Fruit fly (Drosophila melanogaster) whole organism: ENCODE results near the gene CG32163.

Experiments
- CG8478 ChIP-seq: fragments of >200 bp; optimal IDR thresholded peaks from 2 replicates; lab custom pipeline; 2018; ENCODE audit warnings: inconsistent platforms
- Dll ChIP-seq: fragments of >200 bp; optimal IDR thresholded peaks from 2 replicates; lab custom pipeline; 2017
- EcR ChIP-seq, 2 experiments: fragments of >200 bp; optimal IDR thresholded peaks; 2 replicates each; lab custom pipeline; 2017; ENCODE audit warnings: missing biosample characterization in 2 of 2, missing genetic modification characterization in 2 of 2, missing genetic modification reagents in 2 of 2
- pan ChIP-seq: fragments of >200 bp; optimal IDR thresholded peaks from 2 replicates; lab custom pipeline; 2017
- psq ChIP-seq: fragments of >200 bp; optimal IDR thresholded peaks from 2 replicates; lab custom pipeline; 2017
- usp ChIP-seq: fragments of >200 bp; optimal IDR thresholded peaks from 2 replicates; lab custom pipeline; 2017; ENCODE audit warnings: missing biosample characterization, missing genetic modification characterization, mixed read lengths

CG32163 gene

DNA sequence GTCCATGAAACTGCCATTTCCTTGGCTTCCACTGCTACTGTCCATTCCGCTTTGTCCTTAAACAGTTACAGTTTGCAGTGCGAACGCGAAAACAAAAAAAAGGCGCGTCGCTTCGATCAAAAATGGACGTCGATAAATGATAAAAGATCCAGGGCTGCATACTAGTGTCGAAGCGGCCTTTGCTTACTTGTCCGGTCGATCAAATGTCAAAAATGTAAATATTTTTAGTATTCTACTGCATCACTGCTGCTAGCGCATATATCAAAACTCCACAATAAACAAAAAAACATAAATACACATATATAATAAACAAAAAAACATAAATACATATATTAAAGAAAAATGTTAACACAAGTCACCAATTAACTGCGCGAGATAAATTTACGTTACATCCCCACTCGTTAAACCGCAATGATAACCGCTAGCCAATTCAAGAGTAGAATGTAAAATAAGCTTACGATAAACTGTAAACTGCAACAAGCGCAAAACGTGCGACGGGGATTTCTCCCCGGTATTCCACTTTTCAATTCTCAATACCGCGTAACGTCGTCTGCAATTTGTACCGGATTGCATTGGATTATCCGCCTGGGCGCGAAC, 8.1 kb downstream of the CG32163 start, which contains the start of the genes spd-2 and Apl:
Gene spd-2 (minus strand): TSS at position 93 of the 597 bp plus-strand sequence.
Gene Apl (plus strand): TSS at position 260 of the 597 bp plus-strand sequence.
- TF ChIP-seq Dll (lab: Kevin White, UChicago) (no peak), pan (lab: Kevin White, UChicago) (no peak), psq (no peak), EcR (GFP tag; optimal IDR thresholded peaks at IDR 0.05; lab: Kevin White, UChicago) (no peak)

DNA sequence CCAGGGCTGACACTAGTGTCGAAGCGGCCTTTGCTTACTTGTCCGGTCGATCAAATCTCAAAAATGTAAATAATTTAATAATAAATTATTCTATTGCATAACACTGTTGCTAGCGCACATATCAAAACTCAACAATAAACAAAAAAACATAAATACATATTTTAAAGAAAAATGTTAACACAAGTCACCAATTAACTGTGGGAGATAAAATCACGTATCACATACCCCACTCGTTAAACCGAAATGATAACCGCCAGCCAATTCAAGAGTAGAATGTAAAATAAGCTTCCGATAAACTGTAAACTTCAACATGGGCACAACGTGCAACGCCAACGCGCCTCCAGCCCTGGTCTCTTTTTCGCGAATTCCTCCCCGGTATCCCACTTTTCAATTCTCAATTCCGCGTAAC, 15.8 kb downstream of the CG32163 start, which contains the start of gene Arts:
Gene Arts (plus strand): TSS at position 116 of the 409 bp plus-strand sequence.
- TF ChIP-seq Dll (lab: Kevin White, UChicago): no peak
- no peak for TF ChIP-seq CG8478 (lab: Kevin White, UChicago)
- TF ChIP-seq usp: no peak
- TF ChIP-seq psq: no peak
- TF ChIP-seq pan (lab: Kevin White, UChicago): no peak
- TF ChIP-seq EcR (GFP tag; optimal IDR thresholded peaks at IDR 0.05; lab: Kevin White, UChicago): no peak

DNA sequence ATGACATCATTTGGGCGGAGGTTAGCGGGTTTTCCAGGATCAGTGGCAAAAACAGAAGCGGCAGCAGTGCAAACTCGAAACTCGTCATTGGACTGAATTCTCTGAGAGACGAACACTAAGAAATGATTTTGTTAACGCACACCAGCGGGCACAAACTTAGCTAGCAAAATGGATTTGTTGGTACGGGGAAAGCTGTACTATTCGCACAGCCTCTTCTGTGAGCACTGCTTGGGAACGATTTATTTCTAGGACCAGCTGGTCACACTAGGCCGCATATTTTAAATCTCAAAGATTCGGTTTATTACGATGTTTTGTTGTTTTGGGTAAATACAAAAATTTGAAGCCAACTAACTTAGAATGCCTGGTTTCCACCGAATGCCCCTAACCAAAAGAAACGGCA, 22.2 kb downstream of the CG32163 start, which contains the start of gene CG4098:
Gene CG4098 (minus strand): TSS at position 228 of the 400 bp plus-strand sequence.
- no peak for TF ChIP-seq psq
- TF ChIP-seq usp: no peak
- TF ChIP-seq CG8478 (lab: Kevin White, UChicago): no peak
- TF ChIP-seq pan (lab: Kevin White, UChicago): no peak
- TF ChIP-seq Dll (lab: Kevin White, UChicago): no peak
- TF ChIP-seq EcR (GFP tag; optimal IDR thresholded peaks at IDR 0.05; lab: Kevin White, UChicago): no peak

DNA sequence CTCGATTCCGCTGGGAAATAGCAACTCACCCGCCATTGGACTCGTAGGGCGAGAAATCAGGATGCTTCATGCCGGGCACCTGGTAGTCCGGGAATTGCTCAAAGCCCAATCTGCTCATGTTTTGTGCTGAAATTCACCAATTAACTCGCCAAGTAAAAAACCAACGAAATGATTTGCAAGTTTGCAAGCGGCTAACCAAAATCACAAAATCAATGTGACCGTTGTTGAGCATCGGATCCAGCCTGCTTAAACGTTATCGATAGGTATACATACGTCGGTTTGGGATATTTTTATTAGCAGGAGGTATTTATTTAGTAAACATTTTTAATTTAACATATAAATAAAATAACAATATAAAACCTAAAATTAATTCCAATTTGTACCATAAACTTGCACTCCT, 23.2 kb downstream of the CG32163 start, which contains the start of gene Prosbeta6:
Gene Prosbeta6 (minus strand): TSS at position 218 of the 400 bp plus-strand sequence.
- TF ChIP-seq pan (lab: Kevin White, UChicago): no peak
- no peak for TF ChIP-seq EcR (GFP tag; optimal IDR thresholded peaks at IDR 0.05; lab: Kevin White, UChicago)
- TF ChIP-seq usp: no peak
- no peak for TF ChIP-seq psq
- TF ChIP-seq Dll (lab: Kevin White, UChicago): no peak
- TF ChIP-seq CG8478 (lab: Kevin White, UChicago): no peak

DNA sequence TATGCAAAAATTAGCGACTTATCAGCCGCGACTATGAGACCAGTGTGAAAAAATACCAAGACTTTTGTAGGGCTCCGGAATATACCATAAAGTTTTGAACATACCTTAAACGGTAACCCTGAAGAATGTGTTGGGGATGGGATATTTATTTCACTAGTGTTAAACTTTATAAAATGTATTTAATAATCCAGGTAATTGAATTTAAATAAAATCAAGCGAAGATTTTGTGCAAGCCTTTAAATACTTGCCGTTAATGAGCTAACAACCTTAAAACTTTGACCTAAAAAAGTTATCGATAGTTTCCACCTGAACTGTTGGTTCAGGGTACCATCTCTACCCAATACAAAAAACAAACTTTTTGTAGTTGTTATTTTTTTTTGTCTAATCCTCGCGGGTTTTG, 25.2 kb downstream of the CG32163 start, which contains the start of gene CG4101:
Gene CG4101 (plus strand): TSS at position 335 of the 400 bp plus-strand sequence.
- TF ChIP-seq pan (lab: Kevin White, UChicago) (no peak), psq (no peak), Dll (lab: Kevin White, UChicago) (no peak), EcR (GFP tag; optimal IDR thresholded peaks at IDR 0.05; lab: Kevin White, UChicago) (no peak), CG8478 (lab: Kevin White, UChicago) (no peak)

- TF ChIP-seq psq (no peak), Dll (lab: Kevin White, UChicago) (no peak), pan (lab: Kevin White, UChicago) (no peak), CG8478 (lab: Kevin White, UChicago) (no peak), usp (no peak)
Observed at dm6 chr3L:16612972-16613371, 26.0 kb downstream of the CG32163 start.

dm6 chr3L:16615132-16615709, 28.3 kb downstream of the CG32163 start, which contains the start of gene Mo25:
TSS of gene Mo25 (minus strand) at chr3L:16615472.
- TF ChIP-seq pan (lab: Kevin White, UChicago) (no peak), CG8478 (lab: Kevin White, UChicago) (peak; percentile 18), Dll (lab: Kevin White, UChicago) (no peak), usp (no peak)

DNA sequence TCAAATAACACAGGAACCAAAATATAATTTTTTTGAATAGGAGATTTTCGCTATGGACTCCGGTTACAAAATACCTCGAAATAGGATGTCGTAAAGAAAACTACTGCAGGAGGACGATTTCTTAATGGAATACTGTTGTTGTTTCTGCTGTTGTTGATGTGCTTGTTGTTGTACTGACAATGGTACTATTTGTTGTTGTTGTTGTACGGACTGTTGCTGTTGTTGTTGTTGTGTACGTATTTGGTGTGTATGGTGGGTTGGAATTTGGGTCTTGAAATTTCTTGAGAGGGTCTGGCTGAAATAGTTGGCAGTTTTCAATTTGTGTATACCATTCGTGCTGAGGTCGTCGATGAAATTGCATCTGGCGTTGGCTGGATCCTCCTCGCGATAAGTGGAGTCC, 39.2 kb downstream of the CG32163 start:
- no peak for TF ChIP-seq pan (lab: Kevin White, UChicago)
- TF ChIP-seq psq: no peak
- no peak for TF ChIP-seq Dll (lab: Kevin White, UChicago)
- no peak for TF ChIP-seq CG8478 (lab: Kevin White, UChicago)
- TF ChIP-seq usp: no peak
- TF ChIP-seq EcR (GFP tag; optimal IDR thresholded peaks at IDR 0.05; lab: Kevin White, UChicago): no peak

- TF ChIP-seq EcR (GFP tag; optimal IDR thresholded peaks at IDR 0.05; lab: Kevin White, UChicago): no peak
- no peak for TF ChIP-seq pan (lab: Kevin White, UChicago)
- no peak for TF ChIP-seq usp
- TF ChIP-seq psq: no peak
- TF ChIP-seq CG8478 (lab: Kevin White, UChicago): no peak
- TF ChIP-seq Dll (lab: Kevin White, UChicago): no peak
Observed at dm6 chr3L:16629793-16630192, 42.8 kb downstream of the CG32163 start.

DNA sequence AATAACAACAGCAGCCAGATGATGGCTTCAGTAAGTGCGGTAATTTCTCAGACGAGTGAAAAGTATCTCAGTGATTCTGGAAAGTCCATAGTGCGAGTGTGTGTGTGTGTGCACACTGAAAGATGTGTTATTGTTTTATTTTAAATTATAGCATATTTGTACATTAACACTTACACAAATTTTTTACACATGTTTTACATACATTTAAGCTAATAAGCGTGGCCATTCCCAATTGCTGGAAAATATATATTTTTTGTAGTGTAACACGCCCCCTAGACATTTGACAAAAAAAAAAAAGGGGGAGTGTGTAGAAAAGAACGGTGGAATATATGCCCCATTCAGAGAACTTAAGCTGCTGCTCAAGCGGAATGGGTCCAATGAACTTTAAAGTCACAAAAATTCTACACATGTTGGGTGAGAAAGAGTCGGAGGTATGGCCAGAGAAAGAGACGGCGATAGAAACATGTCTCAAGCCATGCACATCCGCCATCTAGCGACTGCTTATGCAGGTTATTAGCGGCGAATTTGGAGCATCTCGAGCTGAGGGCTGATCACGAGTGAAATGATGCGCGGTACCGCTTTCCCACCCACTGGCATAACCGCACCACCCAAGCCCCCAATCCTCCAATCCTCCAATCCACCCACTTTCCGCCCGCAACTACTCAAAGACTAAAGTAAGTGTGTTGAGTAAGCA, 45.0 kb downstream of the CG32163 start:
- TF ChIP-seq pan (lab: Kevin White, UChicago): no peak
- no peak for TF ChIP-seq CG8478 (lab: Kevin White, UChicago)
- TF ChIP-seq Dll (lab: Kevin White, UChicago): no peak
- no peak for TF ChIP-seq usp
- TF ChIP-seq psq: no peak
- TF ChIP-seq EcR (GFP tag; optimal IDR thresholded peaks at IDR 0.05; lab: Kevin White, UChicago): no peak

DNA sequence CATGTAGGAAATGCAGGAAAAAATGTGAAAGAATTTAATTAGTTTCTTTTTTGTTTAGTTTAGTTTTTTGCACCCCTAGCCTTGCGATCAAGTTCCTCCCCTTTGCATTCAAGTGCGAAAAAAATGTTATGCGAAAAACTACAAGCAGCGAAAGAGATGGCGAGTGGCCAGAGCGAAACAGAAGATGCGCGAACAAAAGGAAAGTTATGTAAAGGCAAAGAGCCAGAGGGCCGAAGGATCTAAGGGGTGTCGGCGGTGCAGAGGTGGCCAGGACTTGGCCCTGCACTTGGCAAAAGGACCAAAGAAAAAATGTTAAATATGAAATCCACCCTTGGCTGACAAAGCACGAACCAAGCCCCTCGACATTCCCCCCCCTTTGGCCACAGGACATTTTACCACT, 47.1 kb downstream of the CG32163 start:
- TF ChIP-seq EcR (GFP tag; optimal IDR thresholded peaks at IDR 0.05; lab: Kevin White, UChicago): no peak
- no peak for TF ChIP-seq Dll (lab: Kevin White, UChicago)
- no peak for TF ChIP-seq psq
- TF ChIP-seq CG8478 (lab: Kevin White, UChicago): no peak

- no peak for TF ChIP-seq usp
- TF ChIP-seq EcR (GFP tag; optimal IDR thresholded peaks at IDR 0.05; lab: Kevin White, UChicago): no peak
- TF ChIP-seq pan (lab: Kevin White, UChicago): no peak
- no peak for TF ChIP-seq psq
Observed at dm6 chr3L:16634529-16634928, 47.6 kb downstream of the CG32163 start.
